Worm (Caenorhabditis elegans) whole organism, young adult: ENCODE data around the gene T04A6.3.

Experiments used
- atf-7 ChIP-seq: sonication (generic microtip); optimal IDR thresholded peaks from 2 replicates; lab custom pipeline; 2017; ENCODE audit warnings: mild to moderate bottlenecking, missing genetic modification characterization, missing compliant biosample characterization
- nhr-80 ChIP-seq: sonication (generic microtip); optimal IDR thresholded peaks from 2 replicates; lab custom pipeline; 2016; ENCODE audit warnings: missing genetic modification characterization, missing compliant biosample characterization
- unc-62 ChIP-seq: fragments of 150-350 bp; optimal IDR thresholded peaks from 2 replicates; lab custom pipeline; 2014; ENCODE audit warnings: missing biosample characterization, missing genetic modification reagents, missing genetic modification characterization

- TF ChIP-seq unc-62 = no peak
- TF ChIP-seq nhr-80 (tag; lab: Kevin White, UChicago) = no peak
- TF ChIP-seq atf-7 (tag; lab: Kevin White, UChicago) = no peak
These were observed 42.9 kb downstream of the T04A6.3 start, which contains the start of gene ttr-8 for ce11 chrIII:7565247-7565646.
